Fruit fly (Drosophila melanogaster) whole organism, embryonic: ENCODE measurements around the gene Ddc.

Experiments used
- Asciz ChIP-seq: fragments of 200-800 bp; sonication (Bioruptor generic); optimal IDR thresholded peaks from 2 replicates; lab custom pipeline; 2017; ENCODE audit warnings: missing biosample characterization, mild to moderate bottlenecking, missing genetic modification characterization, missing genetic modification reagents
- Atf3 ChIP-seq: fragments of 200-800 bp; sonication (Bioruptor generic); optimal IDR thresholded peaks from 3 replicates; lab custom pipeline; 2016; ENCODE audit warnings: missing biosample characterization, missing genetic modification characterization
- CG10274 ChIP-seq: fragments of 200-800 bp; sonication (Bioruptor generic); optimal IDR thresholded peaks from 3 replicates; lab custom pipeline; 2017; ENCODE audit warnings: missing biosample characterization, mild to moderate bottlenecking, missing genetic modification characterization
- CG11695 ChIP-seq: fragments of 200-800 bp; sonication (Bioruptor generic); IDR thresholded peaks from 3 replicates; pipeline ENCODE4 v1.3.6; 2022; ENCODE audit warnings: missing biosample characterization, missing genetic modification characterization
- CG12104 ChIP-seq: fragments of 200-800 bp; sonication (Bioruptor generic); optimal IDR thresholded peaks from 3 replicates; lab custom pipeline; 2016; ENCODE audit warnings: missing biosample characterization, missing genetic modification characterization
- CG12391 ChIP-seq: fragments of 200-800 bp; sonication (Bioruptor generic); optimal IDR thresholded peaks from 3 replicates; lab custom pipeline; 2018; ENCODE audit warnings: missing biosample characterization, mild to moderate bottlenecking, missing genetic modification characterization, moderate library complexity
- CG12744 ChIP-seq: fragments of 200-800 bp; sonication (Bioruptor generic); optimal IDR thresholded peaks from 2 replicates; lab custom pipeline; 2016; ENCODE audit warnings: missing biosample characterization, missing genetic modification characterization
- CG13775 ChIP-seq: fragments of 200-800 bp; sonication (Bioruptor generic); optimal IDR thresholded peaks from 3 replicates; lab custom pipeline; 2017; ENCODE audit warnings: missing biosample characterization, mild to moderate bottlenecking, missing genetic modification characterization
- CG14441 ChIP-seq: fragments of 200-800 bp; sonication (Bioruptor generic); IDR thresholded peaks from 2 replicates; pipeline ENCODE4 v1.3.6; 2022; ENCODE audit warnings: missing biosample characterization, missing genetic modification characterization
- CG17359 ChIP-seq: fragments of 200-800 bp; sonication (Bioruptor generic); optimal IDR thresholded peaks from 3 replicates; lab custom pipeline; 2018; ENCODE audit warnings: missing biosample characterization, mild to moderate bottlenecking, missing genetic modification characterization, moderate library complexity
- CG32772 ChIP-seq: fragments of 200-800 bp; sonication (Bioruptor generic); IDR thresholded peaks from 2 replicates; pipeline ENCODE4 v1.3.6; 2022; ENCODE audit warnings: missing biosample characterization, missing genetic modification characterization
- CG33557 ChIP-seq: fragments of 200-800 bp; sonication (Bioruptor generic); optimal IDR thresholded peaks from 2 replicates; lab custom pipeline; 2019; ENCODE audit warnings: missing biosample characterization, mild to moderate bottlenecking, missing genetic modification characterization, moderate library complexity
- CG3847 ChIP-seq: fragments of 200-800 bp; sonication (Bioruptor generic); IDR thresholded peaks from 2 replicates; pipeline ENCODE4 v1.3.6; 2022; ENCODE audit warnings: missing biosample characterization, missing genetic modification characterization
- CG6765 ChIP-seq: fragments of 200-800 bp; sonication (Bioruptor generic); optimal IDR thresholded peaks from 3 replicates; lab custom pipeline; 2017; ENCODE audit warnings: missing biosample characterization, mild to moderate bottlenecking, missing genetic modification characterization
- CG7987 ChIP-seq: fragments of 200-800 bp; sonication (Bioruptor generic); optimal IDR thresholded peaks from 2 replicates; lab custom pipeline; 2018; ENCODE audit warnings: missing biosample characterization, mild to moderate bottlenecking, missing genetic modification characterization, moderate library complexity
- CG9437 ChIP-seq: fragments of 200-800 bp; sonication (Bioruptor generic); optimal IDR thresholded peaks from 2 replicates; lab custom pipeline; 2018; ENCODE audit warnings: missing biosample characterization, mild to moderate bottlenecking, missing genetic modification characterization
- Dfd ChIP-seq, 2 experiments: fragments of >200 bp; optimal IDR thresholded peaks; 2 replicates each; lab custom pipeline; 2017; ENCODE audit warnings: missing biosample characterization in 2 of 2, missing genetic modification characterization in 2 of 2
- Dip2 ChIP-seq: fragments of 200-800 bp; sonication (Bioruptor generic); IDR thresholded peaks from 2 replicates; pipeline ENCODE4 v1.3.6; 2022; ENCODE audit warnings: missing biosample characterization, missing genetic modification characterization
- Dp ChIP-seq: fragments of 200-800 bp; sonication (Bioruptor generic); optimal IDR thresholded peaks from 2 replicates; lab custom pipeline; 2018; ENCODE audit warnings: missing biosample characterization, mild to moderate bottlenecking, missing genetic modification characterization, moderate library complexity
- ERR ChIP-seq: fragments of 200-800 bp; sonication (Bioruptor generic); optimal IDR thresholded peaks from 2 replicates; lab custom pipeline; 2016; ENCODE audit warnings: missing biosample characterization, missing genetic modification characterization
- Ets97D ChIP-seq: fragments of 200-800 bp; sonication (Bioruptor generic); optimal IDR thresholded peaks from 3 replicates; lab custom pipeline; 2016; ENCODE audit warnings: missing biosample characterization, missing genetic modification characterization
- Hsf ChIP-seq: fragments of 200-800 bp; sonication (Bioruptor generic); optimal IDR thresholded peaks from 3 replicates; lab custom pipeline; 2016; ENCODE audit warnings: missing biosample characterization, missing genetic modification characterization
- Lpt ChIP-seq: fragments of >200 bp; optimal IDR thresholded peaks from 2 replicates; lab custom pipeline; 2018; ENCODE audit warnings: missing biosample characterization, missing genetic modification characterization
- Opbp ChIP-seq: fragments of 200-800 bp; sonication (Bioruptor generic); IDR thresholded peaks from 3 replicates; pipeline ENCODE4 v1.3.6; 2022; ENCODE audit warnings: missing biosample characterization, missing genetic modification characterization; ENCODE audit not compliant: partially characterized antibody
- Ravus ChIP-seq: fragments of 200-800 bp; sonication (Bioruptor generic); IDR thresholded peaks from 2 replicates; pipeline ENCODE4 v1.3.6; 2022; ENCODE audit warnings: missing biosample characterization, missing genetic modification characterization
- Six4 ChIP-seq: fragments of 200-800 bp; sonication (Bioruptor generic); optimal IDR thresholded peaks from 2 replicates; lab custom pipeline; 2016; ENCODE audit warnings: missing biosample characterization, missing genetic modification characterization
- Sox100B ChIP-seq: fragments of 200-800 bp; sonication (Bioruptor generic); optimal IDR thresholded peaks from 3 replicates; lab custom pipeline; 2018; ENCODE audit warnings: missing biosample characterization, mild to moderate bottlenecking, missing genetic modification characterization
- bbx ChIP-seq: fragments of 200-800 bp; sonication (Bioruptor generic); IDR thresholded peaks from 2 replicates; pipeline ENCODE4 v1.3.6; 2022; ENCODE audit warnings: missing biosample characterization, missing genetic modification characterization; ENCODE audit not compliant: partially characterized antibody
- bigmax ChIP-seq: fragments of 200-800 bp; sonication (Bioruptor generic); optimal IDR thresholded peaks from 2 replicates; lab custom pipeline; 2018; ENCODE audit warnings: missing biosample characterization, mild to moderate bottlenecking, missing genetic modification characterization
- chn ChIP-seq: fragments of 200-800 bp; sonication (Bioruptor generic); optimal IDR thresholded peaks from 2 replicates; lab custom pipeline; 2016; ENCODE audit warnings: missing biosample characterization, missing genetic modification characterization
- dati ChIP-seq: fragments of 200-800 bp; sonication (Bioruptor generic); IDR thresholded peaks from 2 replicates; pipeline ENCODE4 v1.3.6; 2022; ENCODE audit warnings: missing biosample characterization, missing genetic modification characterization
- emc ChIP-seq: fragments of 200-800 bp; sonication (Bioruptor generic); optimal IDR thresholded peaks from 2 replicates; lab custom pipeline; 2016; ENCODE audit warnings: missing biosample characterization, missing genetic modification characterization
- esg ChIP-seq: fragments of 200-800 bp; sonication (Bioruptor generic); conservative IDR thresholded peaks from 2 replicates; pipeline ENCODE4 v1.3.6; 2022; ENCODE audit warnings: missing biosample characterization, missing genetic modification characterization
- fd102C ChIP-seq: fragments of 200-800 bp; sonication (Bioruptor generic); optimal IDR thresholded peaks from 2 replicates; lab custom pipeline; 2018; ENCODE audit warnings: missing biosample characterization, mild to moderate bottlenecking, missing genetic modification characterization, moderate library complexity
- fu2 ChIP-seq: fragments of 200-800 bp; sonication (Bioruptor generic); optimal IDR thresholded peaks from 2 replicates; lab custom pipeline; 2016; ENCODE audit warnings: missing biosample characterization, missing genetic modification characterization
- hkb ChIP-seq, 2 experiments: fragments of 200-800 bp in 1 of 2; fragments of >200 bp in 1 of 2; sonication (Bioruptor generic) in 1 of 2; IDR thresholded peaks in 1 of 2; optimal IDR thresholded peaks in 1 of 2; 2 replicates each; pipeline versions ENCODE4 v1.3.6 to Lab custom; 2017 to 2022; ENCODE audit warnings: missing biosample characterization in 1 of 2, missing genetic modification characterization in 1 of 2
- jumu ChIP-seq: fragments of 200-800 bp; sonication (Bioruptor generic); optimal IDR thresholded peaks from 3 replicates; lab custom pipeline; 2016; ENCODE audit warnings: missing biosample characterization, missing genetic modification characterization
- mld ChIP-seq: fragments of 200-800 bp; sonication (Bioruptor generic); IDR thresholded peaks from 3 replicates; pipeline ENCODE4 v1.3.6; 2022; ENCODE audit warnings: missing biosample characterization, missing genetic modification characterization; ENCODE audit not compliant: partially characterized antibody
- nau ChIP-seq: fragments of 200-800 bp; sonication (Bioruptor generic); optimal IDR thresholded peaks from 3 replicates; lab custom pipeline; 2017; ENCODE audit warnings: missing biosample characterization, mild to moderate bottlenecking, missing genetic modification characterization, missing genetic modification reagents
- nom ChIP-seq: fragments of 200-800 bp; sonication (Bioruptor generic); optimal IDR thresholded peaks from 2 replicates; lab custom pipeline; 2017; ENCODE audit warnings: missing biosample characterization, missing genetic modification characterization, mild to moderate bottlenecking, moderate library complexity, missing genetic modification reagents
- p53 ChIP-seq: fragments of 200-800 bp; sonication (Bioruptor generic); optimal IDR thresholded peaks from 2 replicates; lab custom pipeline; 2016; ENCODE audit warnings: missing biosample characterization, missing genetic modification characterization
- phol ChIP-seq: fragments of 200-800 bp; sonication (Bioruptor generic); optimal IDR thresholded peaks from 3 replicates; lab custom pipeline; 2018; ENCODE audit warnings: missing biosample characterization, mild to moderate bottlenecking, missing genetic modification characterization, moderate library complexity
- repo ChIP-seq: fragments of 200-800 bp; sonication (Bioruptor generic); optimal IDR thresholded peaks from 2 replicates; lab custom pipeline; 2016; ENCODE audit warnings: missing biosample characterization, missing genetic modification characterization
- schlank ChIP-seq: fragments of 200-800 bp; sonication (Bioruptor generic); optimal IDR thresholded peaks from 2 replicates; lab custom pipeline; 2018; ENCODE audit warnings: missing biosample characterization, mild to moderate bottlenecking, missing genetic modification characterization
- sna ChIP-seq: fragments of 200-800 bp; sonication (Bioruptor generic); IDR thresholded peaks from 2 replicates; pipeline ENCODE4 v1.3.6; 2022; ENCODE audit warnings: missing biosample characterization, missing genetic modification characterization; ENCODE audit not compliant: partially characterized antibody
- sug ChIP-seq: fragments of 200-800 bp; optimal IDR thresholded peaks from 2 replicates; lab custom pipeline; 2019; ENCODE audit warnings: missing biosample characterization, mild to moderate bottlenecking, missing genetic modification characterization, moderate library complexity
- tgo ChIP-seq: fragments of 200-800 bp; sonication (Bioruptor generic); IDR thresholded peaks from 3 replicates; pipeline ENCODE4 v1.3.6; 2022; ENCODE audit warnings: missing biosample characterization, missing genetic modification characterization
- tio ChIP-seq: fragments of 200-800 bp; sonication (Bioruptor generic); optimal IDR thresholded peaks from 2 replicates; lab custom pipeline; 2017; ENCODE audit warnings: missing biosample characterization, missing genetic modification characterization, inconsistent platforms

The Ddc gene

DNA sequence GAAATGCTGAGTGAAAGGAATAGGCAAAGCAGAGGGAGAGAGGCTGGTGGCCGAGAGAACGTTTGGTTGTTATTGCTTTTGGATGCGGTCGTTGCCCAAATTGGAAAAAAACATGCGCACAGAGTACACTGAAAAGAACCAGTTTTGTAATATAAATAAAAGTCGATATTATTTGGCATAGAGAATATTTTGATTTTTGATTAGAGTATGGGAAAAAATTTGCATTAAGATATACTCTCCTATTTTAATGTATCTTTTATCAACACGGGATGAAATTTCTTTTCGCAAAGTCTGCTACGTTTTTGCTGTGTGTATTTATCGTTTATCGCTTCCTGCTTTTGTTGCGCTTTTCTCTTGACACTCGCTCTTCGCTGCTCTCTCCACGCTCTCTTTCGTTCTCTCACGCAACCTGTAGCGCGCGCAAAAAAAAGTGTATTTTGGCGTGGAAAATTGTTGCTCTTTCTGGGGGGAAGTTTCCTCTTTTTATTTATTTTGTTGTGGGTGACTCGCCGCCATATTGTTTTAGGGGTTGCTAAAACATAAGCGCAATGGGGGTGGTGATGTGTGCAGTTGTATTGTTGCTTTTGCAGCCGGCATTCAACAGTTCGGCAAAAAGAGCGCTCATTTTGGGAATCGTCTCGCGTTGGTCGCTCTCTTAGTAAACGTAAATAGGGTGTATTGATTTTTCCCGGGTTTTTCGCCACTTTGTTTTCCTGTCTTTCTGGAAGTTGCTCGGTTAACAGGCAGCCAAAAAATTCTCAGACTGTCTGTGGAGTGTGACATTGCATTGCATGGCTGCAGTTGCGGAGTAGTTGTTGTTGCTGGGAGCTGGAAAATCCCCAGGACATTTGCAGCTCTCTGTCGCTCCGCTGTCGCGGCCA, 45.1 kb upstream of the Ddc start (continued):
- TF ChIP-seq fu2 (GFP tag; lab: Kevin White, UChicago), result peak; percentile 86
- TF ChIP-seq Hsf (GFP tag; lab: Kevin White, UChicago), result peak; percentile 97
- peak; percentile 84 for TF ChIP-seq p53 (GFP tag; lab: Kevin White, UChicago)
- peak; percentile 97 for TF ChIP-seq esg
- TF ChIP-seq CG14441 (GFP tag; lab: Robert Waterston, UW), result peak; percentile 98
- TF ChIP-seq jumu (GFP tag; lab: Kevin White, UChicago), result peak; percentile 94
- peak; percentile 98 for TF ChIP-seq CG11695 (GFP tag; lab: Robert Waterston, UW)
- 0 out of 2 replicates have a peak, but pooled peaks have one; percentile 8 for TF ChIP-seq bbx (GFP tag; lab: Robert Waterston, UW)
- TF ChIP-seq CG3847, result peak; percentile 94
- TF ChIP-seq dati (GFP tag; lab: Robert Waterston, UW), result peak; percentile 95
- peak; percentile 88 for TF ChIP-seq sug (tag; lab: Kevin White, UChicago)
- peak; percentile 83 for TF ChIP-seq CG10274 (GFP tag; lab: Kevin White, UChicago)
- TF ChIP-seq mld (GFP tag; lab: Robert Waterston, UW), result no peak
- peak; percentile 89 for TF ChIP-seq Atf3 (GFP tag; lab: Kevin White, UChicago)
- TF ChIP-seq CG12104 (GFP tag; lab: Kevin White, UChicago), result peak; percentile 90
- peak; percentile 97 for TF ChIP-seq Six4 (GFP tag; lab: Kevin White, UChicago)
- TF ChIP-seq CG12744 (GFP tag; lab: Kevin White, UChicago), result peak; percentile 94
- TF ChIP-seq Ravus (GFP tag; lab: Robert Waterston, UW), result peak; percentile 93
- peak; percentile 99 for TF ChIP-seq CG17359
- peak; percentile 96 for TF ChIP-seq nau (GFP tag; lab: Kevin White, UChicago)
- peak; percentile 86 for TF ChIP-seq CG7987 (GFP tag; lab: Kevin White, UChicago)
- peak; percentile 67 for TF ChIP-seq Dip2 (GFP tag; lab: Robert Waterston, UW)
- no peak for TF ChIP-seq hkb (optimal IDR thresholded peaks at IDR 0.05; lab: Kevin White, UChicago)
- peak; percentile 98 for TF ChIP-seq hkb (GFP tag; IDR thresholded peaks at IDR 0.05; lab: Robert Waterston, UW)
- peak; percentile 53 for TF ChIP-seq fd102C (GFP tag; lab: Kevin White, UChicago)
- TF ChIP-seq CG32772 (GFP tag; lab: Robert Waterston, UW), result peak; percentile 98
- no peak for TF ChIP-seq Dfd (GFP tag; optimal IDR thresholded peaks at IDR 0.05; lab: Kevin White, UChicago)
- TF ChIP-seq bigmax (GFP tag; lab: Kevin White, UChicago), result peak; percentile 57
- peak; percentile 91 for TF ChIP-seq CG6765 (GFP tag; lab: Kevin White, UChicago)
- TF ChIP-seq Ets97D (GFP tag; lab: Kevin White, UChicago), result peak; percentile 74
- TF ChIP-seq sna (GFP tag; lab: Robert Waterston, UW), result 0 out of 2 replicates have a peak, but pooled peaks have one; percentile 18
- peak; percentile 98 for TF ChIP-seq Asciz (GFP tag; lab: Kevin White, UChicago)
- peak; percentile 89 for TF ChIP-seq emc (GFP tag; lab: Kevin White, UChicago)
- peak; percentile 92 for TF ChIP-seq chn (GFP tag; lab: Kevin White, UChicago)
- peak; percentile 90 for TF ChIP-seq CG33557 (GFP tag; lab: Kevin White, UChicago)
- TF ChIP-seq Opbp (GFP tag; lab: Robert Waterston, UW), result no peak
- TF ChIP-seq CG13775 (GFP tag; lab: Kevin White, UChicago), result peak; percentile 93
- TF ChIP-seq repo (GFP tag; lab: Kevin White, UChicago), result peak; percentile 93
- TF ChIP-seq nom (GFP tag; lab: Kevin White, UChicago), result peak; percentile 79
- peak; percentile 97 for TF ChIP-seq phol
- TF ChIP-seq tio (GFP tag; lab: Kevin White, UChicago), result peak; percentile 94
- peak; percentile 92 for TF ChIP-seq ERR (GFP tag; lab: Kevin White, UChicago)
- TF ChIP-seq Dp (GFP tag; lab: Kevin White, UChicago), result peak; percentile 7
- TF ChIP-seq Sox100B, result peak; percentile 96
- peak; percentile 97 for TF ChIP-seq CG12391 (tag; lab: Kevin White, UChicago)
- TF ChIP-seq Lpt (GFP tag; lab: Kevin White, UChicago), result no peak
- peak; percentile 87 for TF ChIP-seq CG9437 (GFP tag; lab: Kevin White, UChicago)
- peak; percentile 97 for TF ChIP-seq tgo (GFP tag; lab: Robert Waterston, UW)
- TF ChIP-seq schlank (tag; lab: Kevin White, UChicago), result peak; percentile 83
